Fruit fly (Drosophila melanogaster): ENCODE measurements around the gene Shmt.

- no peak for TF ChIP-seq psq (optimal IDR thresholded peaks at IDR 0.05)
- no peak for TF ChIP-seq EcR (GFP tag; optimal IDR thresholded peaks at IDR 0.05)
- no peak for TF ChIP-seq CG8478 (optimal IDR thresholded peaks at IDR 0.05)
- TF ChIP-seq pan (optimal IDR thresholded peaks at IDR 0.05): no peak
- TF ChIP-seq usp (GFP tag; optimal IDR thresholded peaks at IDR 0.05): no peak
Measured at dm6 chrX:5868795-5869194, 47.8 kb downstream of the Shmt start, which contains the start of gene CG15764.
